Fruit fly (Drosophila melanogaster) whole organism, embryonic: ENCODE data around the gene grsm.

Experiments
- B-H1 ChIP-seq: fragments of 200-800 bp; sonication (Bioruptor generic); IDR thresholded peaks from 3 replicates; pipeline ENCODE4 v1.3.6; 2022; ENCODE audit warnings: missing biosample characterization, missing genetic modification characterization
- CG10431 ChIP-seq: fragments of 200-800 bp; sonication (Bioruptor generic); optimal IDR thresholded peaks from 3 replicates; lab custom pipeline; 2018; ENCODE audit warnings: missing biosample characterization, mild to moderate bottlenecking, missing genetic modification characterization
- CG11696 ChIP-seq: fragments of 200-800 bp; sonication (Bioruptor generic); IDR thresholded peaks from 2 replicates; pipeline ENCODE4 v1.3.6; 2022; ENCODE audit warnings: missing biosample characterization, missing genetic modification characterization
- CG12104 ChIP-seq: fragments of 200-800 bp; sonication (Bioruptor generic); optimal IDR thresholded peaks from 3 replicates; lab custom pipeline; 2016; ENCODE audit warnings: missing biosample characterization, missing genetic modification characterization
- CG14860 ChIP-seq: fragments of 200-800 bp; sonication (Bioruptor generic); IDR thresholded peaks from 3 replicates; pipeline ENCODE4 v1.3.6; 2022; ENCODE audit warnings: missing biosample characterization, missing genetic modification characterization; ENCODE audit not compliant: partially characterized antibody
- CG15514 ChIP-seq: fragments of 200-800 bp; sonication (Bioruptor generic); optimal IDR thresholded peaks from 3 replicates; lab custom pipeline; 2017; ENCODE audit warnings: missing biosample characterization, missing genetic modification characterization, mild to moderate bottlenecking, moderate library complexity, missing genetic modification reagents
- CG17912 ChIP-seq: fragments of 200-800 bp; sonication (Bioruptor generic); optimal IDR thresholded peaks from 2 replicates; lab custom pipeline; 2018; ENCODE audit warnings: missing biosample characterization, mild to moderate bottlenecking, missing genetic modification characterization
- CG2875 ChIP-seq: fragments of 200-800 bp; sonication (Bioruptor generic); optimal IDR thresholded peaks from 2 replicates; lab custom pipeline; 2017; ENCODE audit warnings: missing biosample characterization, mild to moderate bottlenecking, missing genetic modification characterization, missing genetic modification reagents
- CG3407 ChIP-seq: fragments of 200-800 bp; sonication (Bioruptor generic); optimal IDR thresholded peaks from 2 replicates; lab custom pipeline; 2018; ENCODE audit warnings: missing biosample characterization, mild to moderate bottlenecking, missing genetic modification characterization
- CG3995 ChIP-seq: fragments of 200-800 bp; sonication (Bioruptor generic); optimal IDR thresholded peaks from 3 replicates; lab custom pipeline; 2016; ENCODE audit warnings: missing biosample characterization, missing genetic modification characterization
- CG4328 ChIP-seq: fragments of 200-800 bp; sonication (Bioruptor generic); optimal IDR thresholded peaks from 3 replicates; lab custom pipeline; 2017; ENCODE audit warnings: missing biosample characterization, missing genetic modification reagents, missing genetic modification characterization
- CG4404 ChIP-seq: fragments of 200-800 bp; sonication (Bioruptor generic); IDR thresholded peaks from 2 replicates; pipeline ENCODE4 v1.3.6; 2022; ENCODE audit warnings: missing biosample characterization, missing genetic modification characterization
- CG5953 ChIP-seq: fragments of 200-800 bp; sonication (Bioruptor generic); IDR thresholded peaks from 2 replicates; pipeline ENCODE4 v1.3.6; 2022; ENCODE audit warnings: missing biosample characterization, missing genetic modification characterization
- CG6791 ChIP-seq: fragments of 200-800 bp; sonication (Bioruptor generic); IDR thresholded peaks from 3 replicates; pipeline ENCODE4 v1.3.6; 2022; ENCODE audit warnings: missing biosample characterization, missing genetic modification characterization; ENCODE audit not compliant: partially characterized antibody
- CG8281 ChIP-seq: fragments of 200-800 bp; sonication (Bioruptor generic); optimal IDR thresholded peaks from 2 replicates; lab custom pipeline; 2018; ENCODE audit warnings: missing biosample characterization, mild to moderate bottlenecking, missing genetic modification characterization, moderate library complexity
- CG9876 ChIP-seq: fragments of 200-800 bp; sonication (Bioruptor generic); optimal IDR thresholded peaks from 2 replicates; lab custom pipeline; 2016; ENCODE audit warnings: missing biosample characterization, missing genetic modification characterization
- CTCF ChIP-seq: fragments of 200-800 bp; sonication (Bioruptor generic); optimal IDR thresholded peaks from 2 replicates; lab custom pipeline; 2017; ENCODE audit warnings: missing biosample characterization, mild to moderate bottlenecking, missing genetic modification characterization, moderate library complexity
- Chrac-16 ChIP-seq: fragments of 200-800 bp; sonication (Bioruptor generic); optimal IDR thresholded peaks from 3 replicates; lab custom pipeline; 2016; ENCODE audit warnings: missing biosample characterization, missing genetic modification characterization
- Dll ChIP-seq: fragments of 200-800 bp; sonication (Bioruptor generic); IDR thresholded peaks from 4 replicates; pipeline ENCODE4 v1.3.6; 2022; ENCODE audit warnings: missing biosample characterization, missing genetic modification characterization; ENCODE audit not compliant: partially characterized antibody
- Dp ChIP-seq: fragments of 200-800 bp; sonication (Bioruptor generic); optimal IDR thresholded peaks from 2 replicates; lab custom pipeline; 2018; ENCODE audit warnings: missing biosample characterization, mild to moderate bottlenecking, missing genetic modification characterization, moderate library complexity
- Ets65A ChIP-seq: fragments of 200-800 bp; sonication (Bioruptor generic); peaks from one replicate; lab custom pipeline; 2016; ENCODE audit warnings: missing biosample characterization, missing genetic modification characterization
- Fer2 ChIP-seq: fragments of 200-800 bp; sonication (Bioruptor generic); optimal IDR thresholded peaks from 2 replicates; lab custom pipeline; 2018; ENCODE audit warnings: missing biosample characterization, mild to moderate bottlenecking, missing genetic modification characterization, moderate library complexity
- Gug ChIP-seq: fragments of 200-800 bp; sonication (Bioruptor generic); IDR thresholded peaks from 4 replicates; pipeline ENCODE4 v1.3.6; 2022; ENCODE audit warnings: missing biosample characterization, missing genetic modification characterization
- Hr3 ChIP-seq: fragments of 200-800 bp; sonication (Bioruptor generic); optimal IDR thresholded peaks from 3 replicates; lab custom pipeline; 2016; ENCODE audit warnings: missing biosample characterization, missing genetic modification characterization
- Hr51 ChIP-seq, 2 experiments: fragments of 200-800 bp; sonication (Bioruptor generic); optimal IDR thresholded peaks; 2 replicates in 1 of 2; 3 replicates in 1 of 2; lab custom pipeline; 2016 to 2018; ENCODE audit warnings: missing biosample characterization in 2 of 2, missing genetic modification characterization in 2 of 2, mild to moderate bottlenecking in 1 of 2, moderate library complexity in 1 of 2
- Neu2 ChIP-seq: fragments of 200-800 bp; sonication (Bioruptor generic); optimal IDR thresholded peaks from 3 replicates; lab custom pipeline; 2016; ENCODE audit warnings: missing biosample characterization, missing genetic modification characterization, borderline replicate concordance
- Opbp ChIP-seq: fragments of 200-800 bp; sonication (Bioruptor generic); IDR thresholded peaks from 3 replicates; pipeline ENCODE4 v1.3.6; 2022; ENCODE audit warnings: missing biosample characterization, missing genetic modification characterization; ENCODE audit not compliant: partially characterized antibody
- al ChIP-seq: fragments of 200-800 bp; sonication (Bioruptor generic); IDR thresholded peaks from 2 replicates; pipeline ENCODE4 v1.3.6; 2022; ENCODE audit warnings: missing biosample characterization, missing genetic modification characterization
- cas ChIP-seq: fragments of 200-800 bp; sonication (Bioruptor generic); IDR thresholded peaks from 2 replicates; pipeline ENCODE4 v1.3.6; 2022; ENCODE audit warnings: missing biosample characterization, missing genetic modification characterization
- corto ChIP-seq: fragments of 200-800 bp; sonication (Bioruptor generic); optimal IDR thresholded peaks from 2 replicates; lab custom pipeline; 2016; ENCODE audit warnings: missing biosample characterization, mild to moderate bottlenecking, missing genetic modification characterization, moderate library complexity
- dati ChIP-seq: fragments of 200-800 bp; sonication (Bioruptor generic); IDR thresholded peaks from 2 replicates; pipeline ENCODE4 v1.3.6; 2022; ENCODE audit warnings: missing biosample characterization, missing genetic modification characterization
- dimm ChIP-seq: fragments of 200-800 bp; sonication (Bioruptor generic); IDR thresholded peaks from 2 replicates; pipeline ENCODE4 v1.3.6; 2022; ENCODE audit warnings: missing biosample characterization, missing genetic modification characterization
- dysf ChIP-seq: fragments of 200-800 bp; sonication (Bioruptor generic); IDR thresholded peaks from 3 replicates; pipeline ENCODE4 v1.3.6; 2022; ENCODE audit warnings: missing biosample characterization, missing genetic modification characterization
- eve ChIP-seq, 2 experiments: fragments of >200 bp; optimal IDR thresholded peaks; 2 replicates each; lab custom pipeline; 2017; ENCODE audit warnings: missing biosample characterization in 2 of 2, missing genetic modification characterization in 2 of 2
- gfzf ChIP-seq: fragments of 200-800 bp; sonication (Bioruptor generic); optimal IDR thresholded peaks from 2 replicates; lab custom pipeline; 2016; ENCODE audit warnings: missing biosample characterization, mild to moderate bottlenecking, missing genetic modification characterization, moderate library complexity
- h ChIP-seq: fragments of >200 bp; optimal IDR thresholded peaks from 2 replicates; lab custom pipeline; 2017
- kah ChIP-seq: fragments of 200-800 bp; sonication (Bioruptor generic); optimal IDR thresholded peaks from 2 replicates; lab custom pipeline; 2018; ENCODE audit warnings: missing biosample characterization, mild to moderate bottlenecking, missing genetic modification characterization
- kni ChIP-seq: fragments of 200-800 bp; sonication (Bioruptor generic); optimal IDR thresholded peaks from 3 replicates; lab custom pipeline; 2017; ENCODE audit warnings: mild to moderate bottlenecking, missing biosample characterization, missing genetic modification reagents, missing genetic modification characterization
- org-1 ChIP-seq: fragments of 200-800 bp; sonication (Bioruptor generic); optimal IDR thresholded peaks from 2 replicates; lab custom pipeline; 2017; ENCODE audit warnings: missing biosample characterization, missing genetic modification characterization
- pan ChIP-seq, 4 experiments: fragments of >200 bp in 3 of 4; fragments of 200-800 bp in 1 of 4; sonication (Bioruptor generic) in 1 of 4; optimal IDR thresholded peaks in 3 of 4; IDR thresholded peaks in 1 of 4; 2 replicates each; pipeline versions ENCODE4 v1.3.6 to Lab custom; 2017 to 2022; ENCODE audit warnings: missing biosample characterization in 2 of 4, missing genetic modification characterization in 2 of 4, mixed read lengths in 1 of 4
- psq ChIP-seq: fragments of 200-800 bp; sonication (Bioruptor generic); optimal IDR thresholded peaks from 2 replicates; lab custom pipeline; 2017; ENCODE audit warnings: missing biosample characterization, missing genetic modification characterization
- ro ChIP-seq: fragments of 200-800 bp; sonication (Bioruptor generic); IDR thresholded peaks from 2 replicates; pipeline ENCODE4 v1.3.6; 2022; ENCODE audit warnings: missing biosample characterization, missing genetic modification characterization
- row ChIP-seq: fragments of 200-800 bp; sonication (Bioruptor generic); IDR thresholded peaks from 3 replicates; pipeline ENCODE4 v1.3.6; 2022; ENCODE audit warnings: missing biosample characterization, missing genetic modification characterization
- sc ChIP-seq, 3 experiments: fragments of >200 bp in 2 of 3; fragments of 200-800 bp in 1 of 3; sonication (Bioruptor generic) in 1 of 3; optimal IDR thresholded peaks; 2 replicates in 2 of 3; 3 replicates in 1 of 3; lab custom pipeline; 2017; ENCODE audit warnings: mild to moderate bottlenecking in 1 of 3, missing biosample characterization in 1 of 3, missing genetic modification characterization in 1 of 3, missing genetic modification reagents in 1 of 3
- sens-2 ChIP-seq: fragments of 200-800 bp; sonication (Bioruptor generic); IDR thresholded peaks from 2 replicates; pipeline ENCODE4 v1.3.6; 2022; ENCODE audit warnings: missing biosample characterization, missing genetic modification characterization
- seq ChIP-seq: fragments of 200-800 bp; sonication (Bioruptor generic); IDR thresholded peaks from 2 replicates; pipeline ENCODE4 v1.3.6; 2022; ENCODE audit warnings: missing biosample characterization, missing genetic modification characterization
- slou ChIP-seq: fragments of 200-800 bp; sonication (Bioruptor generic); optimal IDR thresholded peaks from 3 replicates; lab custom pipeline; 2016; ENCODE audit warnings: missing biosample characterization, missing genetic modification characterization
- zen ChIP-seq: fragments of 200-800 bp; sonication (Bioruptor generic); optimal IDR thresholded peaks from 3 replicates; lab custom pipeline; 2018; ENCODE audit warnings: missing biosample characterization, mild to moderate bottlenecking, missing genetic modification characterization, moderate library complexity
- zen2 ChIP-seq: fragments of 200-800 bp; sonication (Bioruptor generic); IDR thresholded peaks from 3 replicates; pipeline ENCODE4 v1.3.6; 2022; ENCODE audit warnings: missing biosample characterization, missing genetic modification characterization; ENCODE audit not compliant: partially characterized antibody

Gene grsm

dm6 chr3R:12985828-12986530, 18.5 kb upstream of the grsm start, which contains the start of gene CG31342 (continued):
- TF ChIP-seq h (no peak), corto (GFP tag; lab: Kevin White, UChicago) (no peak), Dp (GFP tag; lab: Kevin White, UChicago) (peak; percentile 3), CG5953 (GFP tag; lab: Robert Waterston, UW) (no peak), zen2 (GFP tag; lab: Robert Waterston, UW) (peak; percentile 54; the same call in 1 of the 3 replicates), CG10431 (no peak), Neu2 (GFP tag; lab: Kevin White, UChicago) (no peak), pan (optimal IDR thresholded peaks at IDR 0.05; lab: Kevin White, UChicago) (no peak), pan (GFP tag; optimal IDR thresholded peaks at IDR 0.05 in 1 of 2, IDR thresholded peaks at IDR 0.05 in 1 of 2) (peak in 1 of 2 experiments; percentile 20), dimm (no peak), cas (GFP tag; lab: Robert Waterston, UW) (no peak), sens-2 (GFP tag; lab: Robert Waterston, UW) (no peak), ro (GFP tag; lab: Robert Waterston, UW) (no peak), dysf (GFP tag; lab: Robert Waterston, UW) (no peak), seq (GFP tag; lab: Robert Waterston, UW) (no peak), Chrac-16 (GFP tag; lab: Kevin White, UChicago) (no peak), B-H1 (GFP tag; lab: Robert Waterston, UW) (no peak), zen (tag; lab: Kevin White, UChicago) (peak; percentile 48), CG14860 (peak; percentile 43), Opbp (GFP tag; lab: Robert Waterston, UW) (peak; percentile 58; the same call in 2 of the 3 replicates), al (no peak), Hr3 (GFP tag; lab: Kevin White, UChicago) (peak; percentile 22), row (GFP tag; lab: Robert Waterston, UW) (peak; percentile 77), Hr51 (GFP tag; optimal IDR thresholded peaks at IDR 0.05; lab: Kevin White, UChicago) (no peak), sc (optimal IDR thresholded peaks at IDR 0.05; lab: Kevin White, UChicago) (no peak), sc (GFP tag; optimal IDR thresholded peaks at IDR 0.05; lab: Kevin White, UChicago) (no peak), slou (GFP tag; lab: Kevin White, UChicago) (no peak), CG8281 (no peak), CG15514 (peak; percentile 52), CG3995 (GFP tag; lab: Kevin White, UChicago) (peak; percentile 71), CG6791 (peak; percentile 59; the same call in 2 of the 3 replicates), CG11696 (GFP tag; lab: Robert Waterston, UW) (no peak), CG12104 (GFP tag; lab: Kevin White, UChicago) (peak; percentile 24), CTCF (GFP tag; lab: Kevin White, UChicago) (no peak), CG4328 (peak; percentile 6), dati (GFP tag; lab: Robert Waterston, UW) (no peak), eve (GFP tag; optimal IDR thresholded peaks at IDR 0.05; lab: Kevin White, UChicago) (no peak), Fer2 (no peak), Gug (GFP tag; lab: Robert Waterston, UW) (no peak), Ets65A (GFP tag; lab: Kevin White, UChicago) (no peak), CG2875 (GFP tag; lab: Kevin White, UChicago) (no peak), CG17912 (no peak), psq (GFP tag; lab: Kevin White, UChicago) (no peak), CG4404 (GFP tag; lab: Robert Waterston, UW) (no peak), CG3407 (GFP tag; lab: Kevin White, UChicago) (no peak), gfzf (GFP tag; lab: Kevin White, UChicago) (peak; percentile 30), Dll (GFP tag; lab: Robert Waterston, UW) (peak; percentile 78), kni (GFP tag; lab: Kevin White, UChicago) (no peak), kah (no peak), CG9876 (GFP tag; lab: Kevin White, UChicago) (no peak), org-1 (GFP tag; lab: Kevin White, UChicago) (no peak)
